Fruit fly (Drosophila melanogaster) whole organism, embryonic: ENCODE data around the gene CG14835.

Experiments used
- Atf6 ChIP-seq: fragments of 200-800 bp; sonication (Bioruptor generic); IDR thresholded peaks from 2 replicates; pipeline ENCODE4 v1.3.6; 2022; ENCODE audit warnings: missing biosample characterization, missing genetic modification characterization
- B-H2 ChIP-seq: fragments of 200-800 bp; sonication (Bioruptor generic); optimal IDR thresholded peaks from 2 replicates; lab custom pipeline; 2018; ENCODE audit warnings: missing biosample characterization, mild to moderate bottlenecking, missing genetic modification characterization
- CG10565 ChIP-seq: fragments of 200-800 bp; sonication (Bioruptor generic); optimal IDR thresholded peaks from 3 replicates; lab custom pipeline; 2016; ENCODE audit warnings: missing biosample characterization, mild to moderate bottlenecking, missing genetic modification characterization
- CG1602 ChIP-seq: fragments of 200-800 bp; sonication (Bioruptor generic); optimal IDR thresholded peaks from 3 replicates; lab custom pipeline; 2016; ENCODE audit warnings: missing biosample characterization, missing genetic modification characterization
- CG1647 ChIP-seq: fragments of 200-800 bp; sonication (Bioruptor generic); optimal IDR thresholded peaks from 3 replicates; lab custom pipeline; 2016; ENCODE audit warnings: missing biosample characterization, missing genetic modification characterization
- CG16779 ChIP-seq: fragments of 200-800 bp; sonication (Bioruptor generic); IDR thresholded peaks from 2 replicates; pipeline ENCODE4 v1.3.6; 2022; ENCODE audit warnings: missing biosample characterization, missing genetic modification characterization
- CG17361 ChIP-seq: fragments of 200-800 bp; sonication (Bioruptor generic); IDR thresholded peaks from 3 replicates; pipeline ENCODE4 v1.3.6; 2022; ENCODE audit warnings: missing biosample characterization, missing genetic modification characterization
- CG17385 ChIP-seq: fragments of 200-800 bp; sonication (Bioruptor generic); optimal IDR thresholded peaks from 3 replicates; lab custom pipeline; 2018; ENCODE audit warnings: missing biosample characterization, mild to moderate bottlenecking, missing genetic modification characterization
- CG17568 ChIP-seq: fragments of 200-800 bp; sonication (Bioruptor generic); optimal IDR thresholded peaks from 2 replicates; lab custom pipeline; 2018; ENCODE audit warnings: missing biosample characterization, mild to moderate bottlenecking, missing genetic modification characterization, moderate library complexity
- CG17612 ChIP-seq: fragments of 200-800 bp; sonication (Bioruptor generic); IDR thresholded peaks from 2 replicates; pipeline ENCODE4 v1.3.6; 2022; ENCODE audit warnings: missing biosample characterization, missing genetic modification characterization
- CG1792 ChIP-seq: fragments of 200-800 bp; sonication (Bioruptor generic); optimal IDR thresholded peaks from 2 replicates; lab custom pipeline; 2016; ENCODE audit warnings: missing biosample characterization, missing genetic modification characterization
- CG2199 ChIP-seq: fragments of 200-800 bp; sonication (Bioruptor generic); IDR thresholded peaks from 3 replicates; pipeline ENCODE4 v1.3.6; 2022; ENCODE audit warnings: missing biosample characterization, missing genetic modification characterization
- CG34422 ChIP-seq: fragments of 200-800 bp; sonication (Bioruptor generic); IDR thresholded peaks from 3 replicates; pipeline ENCODE4 v1.3.6; 2022; ENCODE audit warnings: missing biosample characterization, missing genetic modification characterization
- CG3995 ChIP-seq: fragments of 200-800 bp; sonication (Bioruptor generic); optimal IDR thresholded peaks from 3 replicates; lab custom pipeline; 2016; ENCODE audit warnings: missing biosample characterization, missing genetic modification characterization
- CG7271 ChIP-seq: fragments of 200-800 bp; sonication (Bioruptor generic); optimal IDR thresholded peaks from 2 replicates; lab custom pipeline; 2018; ENCODE audit warnings: missing biosample characterization, mild to moderate bottlenecking, missing genetic modification characterization, moderate library complexity
- CG9876 ChIP-seq: fragments of 200-800 bp; sonication (Bioruptor generic); optimal IDR thresholded peaks from 2 replicates; lab custom pipeline; 2016; ENCODE audit warnings: missing biosample characterization, missing genetic modification characterization
- D ChIP-seq, 2 experiments: fragments of 200-800 bp in 1 of 2; fragments of >200 bp in 1 of 2; sonication (Bioruptor generic) in 1 of 2; optimal IDR thresholded peaks; 2 replicates in 1 of 2; 3 replicates in 1 of 2; lab custom pipeline; 2017; ENCODE audit warnings: mild to moderate bottlenecking in 1 of 2, missing biosample characterization in 1 of 2, missing genetic modification characterization in 1 of 2, missing genetic modification reagents in 1 of 2
- D19B ChIP-seq: fragments of 200-800 bp; sonication (Bioruptor generic); optimal IDR thresholded peaks from 2 replicates; lab custom pipeline; 2017; ENCODE audit warnings: missing biosample characterization, mild to moderate bottlenecking, missing genetic modification characterization
- Dbx ChIP-seq: fragments of 200-800 bp; sonication (Bioruptor generic); IDR thresholded peaks from 3 replicates; pipeline ENCODE4 v1.3.6; 2022; ENCODE audit warnings: missing biosample characterization, missing genetic modification characterization
- Dfd ChIP-seq, 2 experiments: fragments of >200 bp; optimal IDR thresholded peaks; 2 replicates each; lab custom pipeline; 2017; ENCODE audit warnings: missing biosample characterization in 2 of 2, missing genetic modification characterization in 2 of 2
- Dp ChIP-seq: fragments of 200-800 bp; sonication (Bioruptor generic); optimal IDR thresholded peaks from 2 replicates; lab custom pipeline; 2018; ENCODE audit warnings: missing biosample characterization, mild to moderate bottlenecking, missing genetic modification characterization, moderate library complexity
- Dref ChIP-seq: fragments of 200-800 bp; sonication (Bioruptor generic); IDR thresholded peaks from 2 replicates; pipeline ENCODE4 v1.3.6; 2022; ENCODE audit warnings: missing biosample characterization, missing genetic modification characterization
- Drgx ChIP-seq: fragments of 200-800 bp; sonication (Bioruptor generic); IDR thresholded peaks from 2 replicates; pipeline ENCODE4 v1.3.6; 2022; ENCODE audit warnings: missing biosample characterization, missing genetic modification characterization
- HLH3B ChIP-seq: fragments of 200-800 bp; sonication (Bioruptor generic); IDR thresholded peaks from 2 replicates; pipeline ENCODE4 v1.3.6; 2022; ENCODE audit warnings: missing biosample characterization, missing genetic modification characterization
- Hand ChIP-seq: fragments of 200-800 bp; sonication (Bioruptor generic); optimal IDR thresholded peaks from 2 replicates; lab custom pipeline; 2017; ENCODE audit warnings: mild to moderate bottlenecking, missing biosample characterization, missing genetic modification reagents, missing genetic modification characterization
- HmgZ ChIP-seq: fragments of 200-800 bp; sonication (Bioruptor generic); optimal IDR thresholded peaks from 2 replicates; lab custom pipeline; 2018; ENCODE audit warnings: missing biosample characterization, mild to moderate bottlenecking, missing genetic modification characterization
- Hmr ChIP-seq: fragments of 200-800 bp; sonication (Bioruptor generic); optimal IDR thresholded peaks from 3 replicates; lab custom pipeline; 2017; ENCODE audit warnings: mild to moderate bottlenecking, missing biosample characterization, missing genetic modification reagents, missing genetic modification characterization
- Kr ChIP-seq: fragments of 200-800 bp; sonication (Bioruptor generic); optimal IDR thresholded peaks from 2 replicates; lab custom pipeline; 2017; ENCODE audit warnings: missing biosample characterization, mild to moderate bottlenecking, missing genetic modification characterization
- Lpt ChIP-seq: fragments of >200 bp; optimal IDR thresholded peaks from 2 replicates; lab custom pipeline; 2018; ENCODE audit warnings: missing biosample characterization, missing genetic modification characterization
- NfI ChIP-seq: fragments of 200-800 bp; sonication (Bioruptor generic); optimal IDR thresholded peaks from 3 replicates; lab custom pipeline; 2018; ENCODE audit warnings: missing biosample characterization, mild to moderate bottlenecking, missing genetic modification characterization, moderate library complexity
- Oaz ChIP-seq: fragments of 200-800 bp; sonication (Bioruptor generic); IDR thresholded peaks from 2 replicates; pipeline ENCODE4 v1.3.6; 2022; ENCODE audit warnings: missing biosample characterization, missing genetic modification characterization
- Sry-δ ChIP-seq: fragments of 200-800 bp; sonication (Bioruptor generic); optimal IDR thresholded peaks from 2 replicates; lab custom pipeline; 2016; ENCODE audit warnings: missing biosample characterization, missing genetic modification characterization
- abd-A ChIP-seq: fragments of 200-800 bp; sonication (Bioruptor generic); optimal IDR thresholded peaks from 3 replicates; lab custom pipeline; 2019; ENCODE audit warnings: missing biosample characterization, mild to moderate bottlenecking, missing genetic modification characterization, moderate library complexity
- aop ChIP-seq: fragments of 200-800 bp; sonication (Bioruptor generic); IDR thresholded peaks from 2 replicates; pipeline ENCODE4 v1.3.6; 2022; ENCODE audit warnings: missing biosample characterization, missing genetic modification characterization
- btn ChIP-seq: fragments of 200-800 bp; sonication (Bioruptor generic); optimal IDR thresholded peaks from 2 replicates; lab custom pipeline; 2016; ENCODE audit warnings: missing biosample characterization, missing genetic modification characterization
- cad ChIP-seq: fragments of >200 bp; optimal IDR thresholded peaks from 2 replicates; lab custom pipeline; 2017; ENCODE audit warnings: missing biosample characterization, missing genetic modification characterization
- cato ChIP-seq: fragments of 200-800 bp; sonication (Bioruptor generic); optimal IDR thresholded peaks from 2 replicates; lab custom pipeline; 2016; ENCODE audit warnings: missing biosample characterization, missing genetic modification characterization, borderline replicate concordance
- chif ChIP-seq, 2 experiments: fragments of 200-800 bp; sonication (Bioruptor generic); optimal IDR thresholded peaks; 3 replicates each; lab custom pipeline; 2016; ENCODE audit warnings: missing biosample characterization in 2 of 2, missing genetic modification characterization in 2 of 2
- da ChIP-seq: fragments of 200-800 bp; sonication (Bioruptor generic); optimal IDR thresholded peaks from 2 replicates; lab custom pipeline; 2016; ENCODE audit warnings: missing biosample characterization, missing genetic modification characterization
- dmrt11E ChIP-seq: fragments of 200-800 bp; sonication (Bioruptor generic); optimal IDR thresholded peaks from 3 replicates; lab custom pipeline; 2018; ENCODE audit warnings: missing biosample characterization, mild to moderate bottlenecking, missing genetic modification characterization, moderate library complexity
- fd102C ChIP-seq: fragments of 200-800 bp; sonication (Bioruptor generic); optimal IDR thresholded peaks from 2 replicates; lab custom pipeline; 2018; ENCODE audit warnings: missing biosample characterization, mild to moderate bottlenecking, missing genetic modification characterization, moderate library complexity
- nerfin-2 ChIP-seq: fragments of 200-800 bp; sonication (Bioruptor generic); IDR thresholded peaks from 2 replicates; pipeline ENCODE4 v1.3.6; 2022; ENCODE audit warnings: missing biosample characterization, missing genetic modification characterization; ENCODE audit not compliant: partially characterized antibody
- nom ChIP-seq: fragments of 200-800 bp; sonication (Bioruptor generic); optimal IDR thresholded peaks from 2 replicates; lab custom pipeline; 2017; ENCODE audit warnings: missing biosample characterization, missing genetic modification characterization, mild to moderate bottlenecking, moderate library complexity, missing genetic modification reagents
- sens ChIP-seq: fragments of 200-800 bp; sonication (Bioruptor generic); peaks from one replicate; lab custom pipeline; 2016; ENCODE audit warnings: missing biosample characterization, missing genetic modification characterization
- shn ChIP-seq: fragments of 200-800 bp; sonication (Bioruptor generic); optimal IDR thresholded peaks from 3 replicates; lab custom pipeline; 2016; ENCODE audit warnings: missing biosample characterization, missing genetic modification characterization
- slou ChIP-seq: fragments of 200-800 bp; sonication (Bioruptor generic); optimal IDR thresholded peaks from 3 replicates; lab custom pipeline; 2016; ENCODE audit warnings: missing biosample characterization, missing genetic modification characterization
- sqz ChIP-seq: fragments of 200-800 bp; sonication (Bioruptor generic); optimal IDR thresholded peaks from 3 replicates; lab custom pipeline; 2018; ENCODE audit warnings: missing biosample characterization, mild to moderate bottlenecking, missing genetic modification characterization
- tna ChIP-seq: fragments of 200-800 bp; sonication (Bioruptor generic); IDR thresholded peaks from 2 replicates; pipeline ENCODE4 v1.3.6; 2022; ENCODE audit warnings: missing biosample characterization, missing genetic modification characterization; ENCODE audit not compliant: partially characterized antibody
- yki ChIP-seq: fragments of >200 bp; optimal IDR thresholded peaks from 3 replicates; lab custom pipeline; 2018

Gene CG14835

DNA sequence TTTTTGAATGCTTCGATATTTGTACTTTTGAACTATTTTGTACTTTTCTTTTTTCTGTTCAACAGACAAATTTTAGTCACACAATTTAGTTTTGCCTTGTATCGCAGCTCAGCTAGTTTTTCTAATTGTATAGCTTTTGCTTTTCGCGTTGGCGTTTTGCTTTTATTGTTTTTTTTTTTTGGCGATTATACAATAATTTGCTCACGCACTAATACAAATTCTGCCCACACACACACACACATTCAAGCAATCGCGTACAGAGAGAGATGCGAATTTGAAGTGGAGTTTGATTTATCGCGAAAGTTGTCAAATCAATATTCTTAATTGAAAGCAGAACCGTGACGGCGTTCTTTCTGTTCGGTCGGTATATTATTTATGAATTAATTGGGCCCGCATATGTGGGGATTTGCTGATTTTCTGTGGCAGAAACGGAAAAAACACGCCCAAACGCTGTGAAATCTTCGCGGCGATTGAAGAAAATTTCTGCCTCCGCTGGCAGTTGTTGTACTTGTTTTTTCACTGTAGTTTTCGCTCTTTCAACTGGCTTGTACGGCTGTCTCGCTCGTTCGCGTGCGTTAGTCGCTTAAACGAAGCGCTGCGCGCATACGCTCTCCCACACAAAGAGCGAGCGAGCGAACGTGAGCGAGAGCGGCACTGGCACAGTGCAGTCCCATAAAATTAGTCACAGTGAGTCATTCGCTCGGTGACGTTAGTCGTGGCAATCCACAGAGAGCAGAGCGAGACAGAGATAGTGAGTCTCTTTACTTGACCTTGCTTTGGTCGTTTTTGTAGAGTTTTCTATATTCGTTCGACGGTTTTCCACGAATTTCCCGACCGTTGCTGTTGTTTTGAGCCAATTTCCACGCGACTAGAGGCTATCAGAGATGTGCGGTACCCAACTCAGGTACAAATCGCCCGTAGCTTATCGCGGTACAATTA lies 2.3 kb downstream of the CG14835 start, which contains the start of gene Rac2 (continued):
- no peak for TF ChIP-seq Sry-δ
- TF ChIP-seq CG17361 (GFP tag; lab: Robert Waterston, UW), result peak; percentile 44; the same call in 1 of the 3 replicates
- TF ChIP-seq cad, result peak; percentile 76
- no peak for TF ChIP-seq da (GFP tag; lab: Kevin White, UChicago)
- no peak for TF ChIP-seq fd102C
- TF ChIP-seq CG9876 (GFP tag; lab: Kevin White, UChicago), result no peak
- no peak for TF ChIP-seq btn (GFP tag; lab: Kevin White, UChicago)
- TF ChIP-seq CG34422, result 0 out of 3 replicates have a peak, but pooled peaks have one; percentile 14
- TF ChIP-seq nerfin-2 (GFP tag; lab: Robert Waterston, UW), result no peak
- peak; percentile 22 for TF ChIP-seq Drgx (GFP tag; lab: Robert Waterston, UW)
- no peak for TF ChIP-seq aop (GFP tag; lab: Robert Waterston, UW)
- TF ChIP-seq shn, result peak; percentile 85
- TF ChIP-seq HLH3B (GFP tag; lab: Robert Waterston, UW), result no peak
- TF ChIP-seq chif (GFP tag; optimal IDR thresholded peaks at IDR 0.05; lab: Kevin White, UChicago), result no peak
- TF ChIP-seq sqz (GFP tag; lab: Kevin White, UChicago), result peak; percentile 64
- TF ChIP-seq CG1602, result no peak
- TF ChIP-seq D (optimal IDR thresholded peaks at IDR 0.05; lab: Kevin White, UChicago), result no peak
- TF ChIP-seq D (GFP tag; optimal IDR thresholded peaks at IDR 0.05; lab: Kevin White, UChicago), result no peak
- TF ChIP-seq CG16779 (GFP tag; lab: Robert Waterston, UW), result no peak
- peak; percentile 53; the same call in 1 of the 3 replicates for TF ChIP-seq Dbx (GFP tag; lab: Robert Waterston, UW)
- TF ChIP-seq D19B (GFP tag; lab: Kevin White, UChicago), result no peak
- peak; percentile 50 for TF ChIP-seq CG17385 (GFP tag; lab: Kevin White, UChicago)
- TF ChIP-seq abd-A (tag; lab: Kevin White, UChicago), result peak; percentile 58
- no peak for TF ChIP-seq CG3995 (GFP tag; lab: Kevin White, UChicago)
- TF ChIP-seq Hmr (GFP tag; lab: Kevin White, UChicago), result no peak
- TF ChIP-seq CG7271 (tag; lab: Kevin White, UChicago), result no peak
- no peak for TF ChIP-seq Oaz (GFP tag; lab: Robert Waterston, UW)
- no peak for TF ChIP-seq CG1792
- no peak for TF ChIP-seq Hand (GFP tag; lab: Kevin White, UChicago)
- peak; percentile 86 for TF ChIP-seq sens (GFP tag; lab: Kevin White, UChicago)
- TF ChIP-seq nom (GFP tag; lab: Kevin White, UChicago), result peak; percentile 67
- TF ChIP-seq NfI (GFP tag; lab: Kevin White, UChicago), result peak; percentile 13
- no peak for TF ChIP-seq cato (GFP tag; lab: Kevin White, UChicago)
- TF ChIP-seq Kr (GFP tag; lab: Kevin White, UChicago), result no peak
- no peak for TF ChIP-seq slou (GFP tag; lab: Kevin White, UChicago)
- TF ChIP-seq yki (lab: Kevin White, UChicago), result peak; percentile 95
- no peak for TF ChIP-seq Lpt (GFP tag; lab: Kevin White, UChicago)
- no peak for TF ChIP-seq dmrt11E
- no peak for TF ChIP-seq CG10565 (GFP tag; lab: Kevin White, UChicago)
- TF ChIP-seq CG2199 (GFP tag; lab: Robert Waterston, UW), result peak; percentile 88; the same call in 2 of the 3 replicates
- no peak for TF ChIP-seq Dp (GFP tag; lab: Kevin White, UChicago)
- no peak for TF ChIP-seq tna (GFP tag; lab: Robert Waterston, UW)
- TF ChIP-seq HmgZ (tag; lab: Kevin White, UChicago), result peak; percentile 19
- no peak for TF ChIP-seq CG17612
- no peak for TF ChIP-seq CG1647
- TF ChIP-seq Dfd (GFP tag; optimal IDR thresholded peaks at IDR 0.05; lab: Kevin White, UChicago), result no peak
- TF ChIP-seq Dref, result no peak
- peak; percentile 38 for TF ChIP-seq CG17568
- TF ChIP-seq Atf6 (GFP tag; lab: Robert Waterston, UW), result peak; percentile 13; the same call in 1 of the 2 replicates
- TF ChIP-seq B-H2 (GFP tag; lab: Kevin White, UChicago), result peak; percentile 9
